Worm (Caenorhabditis elegans) whole organism, dauer: ENCODE results near the gene erh-2.

Experiments
- unc-62 ChIP-seq: sonication (generic microtip); optimal IDR thresholded peaks from 2 replicates; lab custom pipeline; 2017; ENCODE audit warnings: missing biosample characterization, missing genetic modification reagents, missing genetic modification characterization

The erh-2 gene

DNA sequence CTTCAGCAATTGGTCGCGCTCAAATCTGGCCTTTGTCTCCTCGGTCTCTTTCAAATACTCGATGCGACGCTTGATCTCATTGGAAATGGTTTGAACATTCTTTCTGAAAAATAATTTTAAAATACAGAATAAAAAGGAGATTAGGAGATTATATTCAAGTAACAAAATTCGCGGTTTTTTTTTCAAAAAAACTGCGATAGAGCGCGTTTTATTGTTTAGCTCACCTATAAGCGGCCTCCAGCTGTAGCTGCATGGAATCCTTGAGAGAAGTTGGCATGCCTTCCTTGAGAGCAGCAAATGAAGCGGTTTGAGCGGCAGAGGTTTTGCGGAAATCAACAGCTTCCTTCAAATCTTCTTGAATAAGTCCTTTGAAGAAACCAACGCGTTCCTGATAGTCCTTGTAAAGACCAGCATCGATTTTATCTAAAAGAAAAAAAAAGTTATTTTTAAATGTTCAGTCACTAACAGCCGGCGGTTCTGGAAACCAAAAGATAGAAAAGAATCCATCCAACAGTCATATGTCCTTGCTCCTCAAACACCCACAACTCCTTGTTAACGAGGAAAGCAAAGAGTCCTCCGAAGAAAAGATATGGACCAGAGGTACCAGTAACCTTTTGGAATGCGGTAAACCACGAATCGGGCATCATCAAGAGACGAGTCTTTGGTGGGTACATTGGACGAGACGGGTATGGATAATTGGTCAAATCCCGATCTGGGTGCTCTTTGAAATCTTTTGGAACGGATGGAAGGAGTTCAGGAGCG lies 1.9 kb downstream of the erh-2 start:
- no peak for TF ChIP-seq unc-62 (GFP tag; lab: Kevin White, UChicago)

DNA sequence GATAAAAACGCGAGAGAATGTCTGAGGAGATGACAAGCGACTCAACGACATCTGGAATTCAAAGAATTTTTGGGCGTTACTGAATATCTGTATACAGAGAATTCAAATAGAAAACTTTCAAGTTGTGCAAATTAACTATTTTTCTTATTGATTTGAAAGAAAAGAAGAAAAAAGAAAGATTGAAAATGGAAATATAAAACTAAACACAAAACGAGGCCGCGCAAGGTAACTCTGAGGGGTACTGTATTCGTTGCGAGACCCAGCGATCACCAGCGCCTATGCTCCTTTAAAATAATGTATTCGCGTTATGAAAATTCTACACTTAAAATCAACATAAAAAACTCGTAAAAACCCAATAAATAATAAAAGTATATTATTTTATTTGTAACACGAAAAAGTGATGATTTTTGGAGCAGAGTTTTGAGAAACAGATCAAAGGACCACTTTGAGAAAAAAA lies 2.8 kb downstream of the erh-2 start, which contains the start of gene asb-1:
Gene asb-1 (minus strand): TSS at position 51 of the 457 bp plus-strand sequence.
- no peak for TF ChIP-seq unc-62 (GFP tag; lab: Kevin White, UChicago)

DNA sequence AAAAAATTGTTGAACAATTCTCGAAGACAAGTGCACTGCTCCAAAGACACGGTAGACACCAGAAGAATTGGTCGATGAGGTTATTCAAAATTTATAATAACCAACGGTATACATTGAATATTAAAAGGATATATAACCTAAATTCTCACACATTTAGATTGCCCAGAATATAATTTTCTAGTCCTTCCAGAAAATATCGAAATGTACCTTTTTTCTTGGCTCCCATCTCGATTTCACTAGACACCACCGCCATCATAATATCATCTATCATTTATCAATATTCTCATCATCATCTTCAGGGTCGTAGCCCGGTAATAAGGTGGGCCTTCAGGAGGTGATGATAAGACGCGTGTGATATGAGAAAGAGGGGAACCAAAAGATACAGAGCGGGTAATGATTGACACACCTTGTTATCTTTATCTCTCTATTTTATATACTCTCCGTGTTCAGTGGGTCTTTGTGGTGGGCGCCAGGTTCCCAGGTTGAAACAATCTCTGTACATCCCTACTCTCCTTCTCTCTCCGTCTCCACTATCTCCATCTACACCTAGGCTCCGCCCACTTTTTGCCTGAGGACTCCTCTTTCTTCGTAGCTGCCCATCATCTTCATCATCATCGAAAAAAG lies 7.2 kb downstream of the erh-2 start, which contains the start of gene mab-21:
Gene mab-21 (plus strand): TSS at position 615 of the 624 bp plus-strand sequence.
- TF ChIP-seq unc-62 (GFP tag; lab: Kevin White, UChicago): no peak

DNA sequence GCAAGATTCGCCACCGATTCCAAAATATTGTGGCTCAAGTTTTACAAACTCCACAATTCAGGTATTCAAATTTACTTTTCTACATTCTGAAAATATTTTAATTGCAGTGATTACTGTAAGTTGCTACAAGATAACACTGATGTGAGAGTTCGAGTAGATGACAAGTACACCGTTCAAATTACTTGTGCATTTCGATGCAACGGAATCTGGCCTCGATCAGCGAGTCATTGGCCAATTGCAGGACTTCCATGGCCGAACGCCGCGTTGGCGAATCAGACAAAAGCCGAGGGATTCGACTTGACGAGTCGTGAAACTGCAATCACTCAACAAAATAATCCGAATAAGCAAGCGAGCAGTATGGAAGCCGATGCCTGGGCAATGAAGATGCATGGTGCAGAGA lies 8.3 kb downstream of the erh-2 start:
- no peak for TF ChIP-seq unc-62 (GFP tag; lab: Kevin White, UChicago)

DNA sequence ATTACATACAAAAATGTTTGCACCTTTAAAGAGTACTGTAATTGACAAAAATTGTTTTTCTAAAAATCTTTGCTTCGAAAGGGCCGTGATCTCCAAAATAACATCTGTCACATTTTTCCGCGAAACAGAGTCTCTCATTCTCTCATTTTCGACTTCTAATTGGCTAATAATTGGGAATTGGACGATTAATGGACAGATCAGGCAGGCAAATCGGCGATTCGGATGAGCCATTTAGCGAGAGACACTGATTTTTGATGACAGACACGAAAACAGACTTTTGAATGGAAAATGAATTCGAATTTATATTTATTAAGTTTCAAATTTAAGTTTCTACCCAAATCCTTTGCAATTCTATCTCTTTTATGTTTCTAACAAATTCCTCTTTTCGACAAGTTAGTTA lies 10.8 kb downstream of the erh-2 start:
- TF ChIP-seq unc-62 (GFP tag; lab: Kevin White, UChicago): no peak

DNA sequence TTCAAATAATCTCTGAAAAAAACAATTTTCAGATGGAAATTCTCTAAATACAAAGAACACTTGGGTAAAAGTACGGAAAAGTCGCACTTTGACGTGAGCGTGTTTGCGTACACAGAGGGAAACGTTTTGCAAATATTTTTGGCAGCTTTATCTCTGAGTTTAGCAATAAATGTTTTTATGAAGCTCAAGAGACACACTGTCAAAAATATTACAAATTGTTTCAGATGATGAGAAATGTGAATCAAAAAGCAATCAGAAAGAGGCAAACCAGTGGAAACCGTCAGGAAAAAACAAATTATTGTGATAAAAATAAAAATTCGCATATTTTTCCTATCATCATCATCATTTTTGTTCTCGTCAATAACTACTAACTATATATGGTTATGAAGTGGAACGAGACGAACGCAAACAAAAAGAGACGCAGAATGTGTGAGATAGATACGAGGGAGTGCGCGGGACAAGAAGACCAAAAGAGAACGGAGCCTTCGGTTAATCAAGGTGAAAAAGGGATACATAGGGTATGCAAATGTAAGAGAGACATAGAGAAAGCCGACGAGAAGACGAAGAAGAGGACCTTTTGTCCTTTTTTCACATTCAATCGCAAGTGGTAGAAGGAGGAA lies 19.4 kb downstream of the erh-2 start, which contains the start of gene sel-2:
Gene sel-2 (minus strand): TSS at position 51 of the 620 bp plus-strand sequence.
- TF ChIP-seq unc-62 (GFP tag; lab: Kevin White, UChicago): no peak

DNA sequence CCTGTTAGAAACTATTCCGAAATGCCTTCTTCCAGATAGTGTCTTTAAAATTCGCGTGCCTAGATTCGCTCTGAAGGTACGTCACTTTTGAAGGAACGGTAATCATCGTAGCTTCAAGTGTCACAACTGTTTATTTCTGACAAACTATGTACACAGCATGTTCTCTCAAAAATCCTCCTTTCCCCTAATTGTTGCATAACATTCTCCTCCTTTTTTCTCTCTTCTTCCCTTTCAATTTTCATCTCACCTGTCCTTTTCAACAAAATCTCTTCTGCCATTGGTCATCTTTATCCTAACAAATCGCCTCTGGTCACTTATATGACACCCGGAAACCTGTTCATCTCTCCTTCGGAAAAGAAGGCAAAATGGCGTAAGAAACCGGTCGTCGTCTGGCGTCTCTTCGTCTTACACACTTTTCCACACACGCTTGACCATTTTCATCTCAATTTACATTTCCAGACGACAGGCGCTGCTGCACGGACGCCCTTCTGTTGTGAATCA lies 23.1 kb downstream of the erh-2 start, which contains the start of gene lips-3:
Gene lips-3 (plus strand): TSS at position 458 of the 501 bp plus-strand sequence.
- TF ChIP-seq unc-62 (GFP tag; lab: Kevin White, UChicago): no peak

DNA sequence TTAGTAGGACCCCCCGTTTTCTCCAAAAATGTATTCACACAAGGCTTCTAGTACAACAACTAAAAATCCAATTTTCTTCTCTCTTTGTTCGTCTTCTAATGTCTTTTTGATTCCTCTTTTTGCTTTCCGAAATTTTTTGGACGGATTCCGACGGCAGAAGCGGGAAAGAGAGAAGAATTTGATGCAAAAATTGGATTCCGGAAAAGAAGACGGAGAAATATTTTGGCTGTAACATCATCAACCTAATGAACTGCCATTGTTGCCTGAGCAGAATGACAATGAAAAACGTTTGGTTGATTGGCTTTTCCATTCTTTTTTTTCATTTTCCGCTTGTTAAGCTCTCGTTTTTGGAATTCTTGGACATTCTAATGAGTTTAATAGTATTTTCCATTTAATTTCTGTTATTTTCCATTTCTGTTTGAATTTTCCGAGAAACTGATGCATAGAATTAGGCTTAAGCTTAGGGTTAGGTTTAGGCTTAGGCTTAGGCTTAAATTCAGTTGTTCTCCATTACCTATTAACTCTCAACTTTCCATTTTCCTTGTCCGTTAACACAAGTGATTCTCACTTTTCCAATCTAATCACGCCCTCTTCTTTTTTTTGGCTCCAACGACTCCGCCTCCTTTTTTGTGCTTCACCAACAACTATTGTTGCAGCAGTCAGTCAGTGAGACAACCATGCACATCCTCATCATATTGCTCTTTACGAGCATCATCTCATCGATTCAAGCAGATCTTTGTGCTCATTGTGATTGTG lies 29.5 kb downstream of the erh-2 start, which contains the start of gene lron-5:
Gene lron-5 (plus strand): TSS at position 655 of the 756 bp plus-strand sequence.
- TF ChIP-seq unc-62 (GFP tag; lab: Kevin White, UChicago): no peak

DNA sequence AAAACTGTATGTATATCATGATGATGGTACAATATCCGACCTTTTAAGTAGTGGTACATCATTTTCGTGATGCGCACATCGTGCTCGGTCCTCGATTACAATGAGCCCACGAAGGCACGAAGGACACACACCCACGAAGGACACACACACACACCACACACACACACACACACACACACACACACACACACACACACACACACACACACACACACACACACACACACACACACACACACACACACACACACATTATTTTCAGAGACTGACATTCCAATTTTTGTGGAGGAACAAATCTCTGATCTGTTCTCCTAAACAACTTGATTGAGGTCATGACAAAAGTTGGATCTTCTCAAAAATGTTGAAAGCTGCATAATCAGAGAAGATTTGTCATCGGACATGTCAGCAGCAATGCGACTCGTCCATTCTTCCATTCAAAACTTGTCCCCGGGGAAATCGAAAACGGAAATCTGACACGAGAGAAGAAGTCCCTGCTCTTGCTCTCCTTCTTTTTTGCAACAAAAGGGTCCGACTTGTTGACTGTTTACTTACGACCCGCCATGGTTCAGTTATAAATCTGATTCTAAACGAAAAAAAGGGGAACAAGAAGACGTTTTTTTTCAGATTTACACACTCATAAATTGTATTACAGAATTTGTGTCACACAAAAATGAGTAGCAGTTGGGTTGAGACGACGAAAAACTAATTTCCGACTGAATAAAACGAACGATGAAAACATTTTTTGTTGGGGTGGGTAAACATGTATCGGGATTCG lies 33.3 kb downstream of the erh-2 start:
- no peak for TF ChIP-seq unc-62 (GFP tag; lab: Kevin White, UChicago)

DNA sequence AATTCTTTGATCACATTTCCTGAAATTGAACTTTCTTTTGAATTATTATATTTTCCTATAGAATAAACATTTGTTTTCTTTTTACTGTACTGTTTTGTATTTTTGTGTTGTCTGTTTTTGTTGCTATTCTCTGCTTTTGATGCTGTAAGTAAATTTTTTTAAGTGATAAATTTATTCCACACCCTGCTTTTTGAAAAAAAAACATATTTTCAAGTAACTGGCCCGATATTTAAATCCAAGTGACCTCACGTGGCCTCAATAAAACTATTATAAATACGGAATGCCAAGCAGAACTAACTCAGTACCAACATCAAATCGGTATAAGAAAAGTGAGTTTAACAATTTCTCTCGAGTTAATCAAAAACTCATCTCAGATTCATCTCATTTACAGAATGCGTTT lies 35.1 kb downstream of the erh-2 start, which contains the start of gene clec-151:
Gene clec-151 (plus strand): TSS at position 301 of the 400 bp plus-strand sequence.
- TF ChIP-seq unc-62 (GFP tag; lab: Kevin White, UChicago): no peak

DNA sequence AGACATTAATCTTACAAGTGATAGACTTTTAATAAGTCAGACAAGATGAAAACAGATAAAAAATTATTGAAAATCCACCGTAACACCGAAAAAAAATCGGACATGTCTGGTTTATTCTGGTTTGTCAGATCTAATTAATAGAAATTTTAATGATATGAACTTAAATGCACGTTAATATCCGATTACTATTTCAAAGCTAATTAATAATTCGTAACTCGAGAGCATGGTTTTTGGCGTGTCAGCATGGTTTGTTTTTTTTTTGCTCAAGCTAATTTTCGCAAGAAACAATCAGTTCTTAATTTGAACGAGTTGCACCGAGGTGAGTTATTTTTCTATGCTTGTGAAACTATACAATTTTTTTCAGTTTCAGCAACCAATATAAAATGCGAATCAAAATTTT lies 41.9 kb downstream of the erh-2 start, which contains the start of gene clec-153:
Gene clec-153 (plus strand): TSS at position 301 of the 400 bp plus-strand sequence.
- TF ChIP-seq unc-62 (GFP tag; lab: Kevin White, UChicago): no peak

DNA sequence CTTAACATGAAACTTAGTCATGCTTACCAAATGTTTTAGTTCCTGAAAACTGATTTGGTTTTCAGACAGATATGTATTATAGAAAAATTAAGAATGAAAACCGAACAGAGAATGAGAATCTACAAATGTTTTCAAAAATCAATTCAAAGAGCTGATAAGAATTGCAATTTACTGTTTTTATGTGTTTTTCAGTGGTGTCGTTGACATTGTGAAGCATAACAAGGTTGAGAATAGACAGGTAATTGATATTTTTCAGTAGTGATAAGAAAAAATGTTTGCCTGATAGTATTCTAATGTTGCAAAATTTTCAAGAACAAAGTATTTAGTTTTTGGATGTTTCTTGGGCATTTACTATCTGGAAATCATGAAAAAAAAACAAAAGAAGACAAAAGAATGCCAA lies 50.2 kb downstream of the erh-2 start, which contains the start of gene pfas-1:
Gene pfas-1 (minus strand): TSS at position 49 of the 400 bp plus-strand sequence.
- TF ChIP-seq unc-62 (GFP tag; lab: Kevin White, UChicago): no peak
